Worm (Caenorhabditis elegans) whole organism, midembryonic: ENCODE measurements around the gene igdb-1.
"Not testable (repeated sequence)": the region's sequence is repeated elsewhere in the genome, so short reads cannot be mapped to it uniquely, and the experiment has no call there.

Experiments used
- T22C8.4 ChIP-seq: fragments of 200-800 bp; sonication (Bioruptor generic); IDR thresholded peaks from 2 replicates; pipeline ENCODE4 v1.3.6; 2022; ENCODE audit warnings: missing genetic modification characterization, missing compliant biosample characterization
- cog-1 ChIP-seq: sonication (generic microtip); optimal IDR thresholded peaks from 2 replicates; lab custom pipeline; 2016; ENCODE audit warnings: missing genetic modification characterization, missing compliant biosample characterization
- flt-1 ChIP-seq: fragments of 200-800 bp; sonication (Bioruptor generic); IDR thresholded peaks from 2 replicates; pipeline ENCODE4 v1.3.6; 2022; ENCODE audit warnings: missing genetic modification characterization, missing compliant biosample characterization
- klf-2 ChIP-seq: fragments of 200-800 bp; sonication (Bioruptor generic); conservative IDR thresholded peaks from 2 replicates; pipeline ENCODE4 v1.3.6; 2022; ENCODE audit warnings: missing genetic modification reagents, missing genetic modification characterization, missing compliant biosample characterization
- med-1 ChIP-seq: sonication (generic microtip); optimal IDR thresholded peaks from 2 replicates; lab custom pipeline; 2017; ENCODE audit warnings: missing genetic modification characterization, mild to moderate bottlenecking, missing compliant biosample characterization, antibody characterized with exemption, missing genetic modification reagents; ENCODE audit not compliant: insufficient read depth
- ref-1 ChIP-seq: fragments of 200-800 bp; sonication (Bioruptor generic); conservative IDR thresholded peaks from 2 replicates; pipeline ENCODE4 v1.3.6; 2022; ENCODE audit warnings: missing genetic modification reagents, missing genetic modification characterization, missing compliant biosample characterization
- tab-1 ChIP-seq: fragments of 200-800 bp; sonication (Bioruptor generic); IDR thresholded peaks from 2 replicates; pipeline ENCODE4 v1.3.6; 2022; ENCODE audit warnings: missing genetic modification characterization, missing compliant biosample characterization
- ztf-23 ChIP-seq: fragments of 200-800 bp; sonication (Bioruptor generic); IDR thresholded peaks from 2 replicates; pipeline ENCODE4 v1.3.6; 2022; ENCODE audit warnings: missing genetic modification reagents, missing genetic modification characterization, missing compliant biosample characterization
- ztf-29 ChIP-seq: fragments of 200-800 bp; sonication (Bioruptor generic); IDR thresholded peaks from 2 replicates; pipeline ENCODE4 v1.3.6; 2022; ENCODE audit warnings: missing genetic modification reagents, missing genetic modification characterization, missing compliant biosample characterization

Gene igdb-1

ce11 chrIV:12478711-12479110 lies at the start of gene igdb-1:
Gene igdb-1 (plus strand): TSS chrIV:12479011.
- TF ChIP-seq ref-1, ztf-23, T22C8.4 (GFP tag; lab: Robert Waterston, UW): not testable (repeated sequence)

- TF ChIP-seq med-1 (GFP tag; lab: Kevin White, UChicago) (no peak), ztf-29 (no peak), T22C8.4 (GFP tag; lab: Robert Waterston, UW) (no peak), cog-1 (tag; lab: Kevin White, UChicago) (no peak)
Measured at ce11 chrIV:12429504-12429903, 49.3 kb upstream of the igdb-1 start.

DNA sequence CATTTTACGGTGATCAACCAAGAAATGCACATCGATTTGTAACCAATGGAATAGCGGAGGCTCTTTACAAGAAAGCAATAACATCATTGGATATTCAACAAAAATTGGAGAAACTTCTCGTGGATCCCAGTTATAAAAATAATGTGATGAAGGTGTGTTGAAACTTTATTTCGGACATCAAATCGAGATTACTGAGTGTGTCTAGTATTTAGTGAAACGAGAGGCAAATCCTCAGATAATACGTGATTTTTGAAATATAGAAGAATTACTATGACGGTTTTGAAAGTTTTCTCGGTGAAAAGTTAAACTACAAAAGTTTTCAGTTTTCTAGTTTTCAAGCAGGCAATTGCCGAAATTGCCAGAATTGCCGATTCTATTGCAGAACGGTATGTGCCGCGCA lies 47.1 kb upstream of the igdb-1 start:
- TF ChIP-seq tab-1 (GFP tag; lab: Robert Waterston, UW) (no peak), klf-2 (GFP tag; lab: Robert Waterston, UW) (no peak), ref-1 (GFP tag; lab: Robert Waterston, UW) (no peak), med-1 (GFP tag; lab: Kevin White, UChicago) (no peak), ztf-23 (GFP tag; lab: Robert Waterston, UW) (no peak), cog-1 (tag; lab: Kevin White, UChicago) (no peak), T22C8.4 (GFP tag; lab: Robert Waterston, UW) (no peak), ztf-29 (no peak), flt-1 (GFP tag; lab: Robert Waterston, UW) (no peak)

ce11 chrIV:12432340-12432739 lies 46.5 kb upstream of the igdb-1 start, which contains the start of gene clec-184:
Gene clec-184 (plus strand): TSS chrIV:12432640.
- TF ChIP-seq T22C8.4 (GFP tag; lab: Robert Waterston, UW) (no peak), ref-1 (GFP tag; lab: Robert Waterston, UW) (no peak), tab-1 (GFP tag; lab: Robert Waterston, UW) (no peak), ztf-29 (no peak), flt-1 (GFP tag; lab: Robert Waterston, UW) (no peak), cog-1 (tag; lab: Kevin White, UChicago) (no peak), med-1 (GFP tag; lab: Kevin White, UChicago) (no peak), klf-2 (GFP tag; lab: Robert Waterston, UW) (no peak), ztf-23 (GFP tag; lab: Robert Waterston, UW) (no peak)

DNA sequence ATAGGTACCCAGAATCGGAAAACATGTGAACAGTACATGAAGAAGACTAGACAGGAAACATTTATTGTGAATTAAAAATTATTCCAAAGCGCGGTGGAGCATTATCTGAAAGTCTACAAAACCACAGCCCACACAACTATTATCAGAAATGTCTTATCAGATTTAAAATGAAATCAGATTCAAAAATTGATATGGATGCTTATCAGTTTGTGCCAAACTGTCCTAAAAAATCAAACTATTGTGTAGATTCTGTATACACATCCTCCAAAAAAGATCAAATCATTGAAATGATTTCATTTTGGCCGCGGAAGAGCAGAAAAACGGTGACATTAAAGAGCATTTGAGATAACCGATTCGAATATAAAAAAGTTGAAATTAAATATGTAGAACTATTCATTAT lies 43.4 kb upstream of the igdb-1 start, which contains the start of gene irg-4:
Gene irg-4 (plus strand): TSS at position 392 of the 400 bp plus-strand sequence.
- TF ChIP-seq T22C8.4 (GFP tag; lab: Robert Waterston, UW) (no peak), klf-2 (GFP tag; lab: Robert Waterston, UW) (no peak), ztf-23 (GFP tag; lab: Robert Waterston, UW) (no peak), ztf-29 (no peak), med-1 (GFP tag; lab: Kevin White, UChicago) (no peak), tab-1 (GFP tag; lab: Robert Waterston, UW) (no peak), ref-1 (GFP tag; lab: Robert Waterston, UW) (no peak), flt-1 (GFP tag; lab: Robert Waterston, UW) (no peak), cog-1 (tag; lab: Kevin White, UChicago) (no peak)

ce11 chrIV:12438359-12438758 lies 40.5 kb upstream of the igdb-1 start, which contains the start of gene clec-185:
Gene clec-185 (plus strand): TSS chrIV:12438659.
- TF ChIP-seq ztf-29 (no peak), klf-2 (GFP tag; lab: Robert Waterston, UW) (no peak), med-1 (GFP tag; lab: Kevin White, UChicago) (no peak)

- TF ChIP-seq T22C8.4 (GFP tag; lab: Robert Waterston, UW) (no peak), flt-1 (GFP tag; lab: Robert Waterston, UW) (no peak), klf-2 (GFP tag; lab: Robert Waterston, UW) (no peak), ztf-29 (no peak), med-1 (GFP tag; lab: Kevin White, UChicago) (no peak), ref-1 (GFP tag; lab: Robert Waterston, UW) (no peak), cog-1 (tag; lab: Kevin White, UChicago) (no peak), ztf-23 (GFP tag; lab: Robert Waterston, UW) (no peak), tab-1 (GFP tag; lab: Robert Waterston, UW) (no peak)
Measured at ce11 chrIV:12441715-12442114, 37.1 kb upstream of the igdb-1 start, which contains the start of gene C25G4.17. Gene C25G4.17 (plus strand): TSS chrIV:12442015.

DNA sequence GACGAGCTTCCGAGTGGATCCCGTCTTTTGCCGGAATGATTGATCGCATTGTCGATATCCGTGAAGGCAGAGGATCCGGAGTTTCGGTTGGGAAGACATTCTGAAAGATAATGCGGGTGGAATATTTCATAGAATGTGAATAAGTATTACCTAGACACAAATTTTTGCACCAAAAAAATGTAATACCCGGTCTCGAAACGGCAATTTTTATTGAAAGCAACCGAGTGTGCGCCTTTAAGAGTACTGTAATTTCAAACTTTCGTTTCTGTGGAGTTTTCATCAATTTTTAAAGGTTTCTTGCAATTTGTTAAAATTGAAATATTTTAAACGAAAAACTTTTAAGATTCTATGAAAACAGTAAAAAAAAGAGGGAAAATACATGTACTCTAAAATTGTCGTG lies 34.9 kb upstream of the igdb-1 start, which contains the start of gene C25G4.2:
Gene C25G4.2 (minus strand): TSS at position 100 of the 400 bp plus-strand sequence.
- TF ChIP-seq med-1 (GFP tag; lab: Kevin White, UChicago) (no peak), ztf-29 (no peak), T22C8.4 (GFP tag; lab: Robert Waterston, UW) (no peak), flt-1 (GFP tag; lab: Robert Waterston, UW) (no peak), ref-1 (GFP tag; lab: Robert Waterston, UW) (no peak), tab-1 (GFP tag; lab: Robert Waterston, UW) (no peak), ztf-23 (GFP tag; lab: Robert Waterston, UW) (no peak), cog-1 (tag; lab: Kevin White, UChicago) (no peak), klf-2 (GFP tag; lab: Robert Waterston, UW) (no peak)

DNA sequence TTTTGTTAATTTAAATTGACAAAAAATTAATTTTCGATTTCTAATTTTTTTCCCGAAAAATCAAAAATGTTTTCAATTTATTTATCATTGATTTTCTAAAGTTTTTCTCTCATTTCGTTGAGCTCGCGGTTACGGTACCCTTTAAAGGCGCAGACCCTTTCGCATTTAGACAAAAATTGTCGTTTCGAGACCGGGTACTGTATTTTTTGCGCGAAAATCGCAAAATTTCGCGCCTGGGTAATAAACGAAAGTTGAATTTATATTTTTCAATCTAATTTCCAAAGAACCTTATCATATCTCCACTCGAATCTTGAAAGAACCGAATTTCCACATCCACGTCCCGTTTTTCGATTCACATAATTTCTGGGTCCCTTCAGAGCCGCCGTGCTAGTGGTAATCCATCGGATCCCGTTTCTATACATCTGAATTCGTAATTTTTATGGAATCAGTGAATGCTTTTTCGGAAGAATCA lies 33.3 kb upstream of the igdb-1 start, which contains the start of gene C25G4.3:
Gene C25G4.3 (minus strand): TSS at position 422 of the 472 bp plus-strand sequence.
- TF ChIP-seq ztf-23 (GFP tag; lab: Robert Waterston, UW) (no peak), cog-1 (tag; lab: Kevin White, UChicago) (no peak), flt-1 (GFP tag; lab: Robert Waterston, UW) (no peak), T22C8.4 (GFP tag; lab: Robert Waterston, UW) (no peak), ref-1 (GFP tag; lab: Robert Waterston, UW) (no peak), ztf-29 (no peak), tab-1 (GFP tag; lab: Robert Waterston, UW) (no peak), med-1 (GFP tag; lab: Kevin White, UChicago) (no peak), klf-2 (GFP tag; lab: Robert Waterston, UW) (no peak)
